Worm (Caenorhabditis elegans) whole organism, late embryonic: ENCODE measurements around the gene prp-3.

Source experiments
- ama-1 ChIP-seq: fragments of 150-350 bp; optimal IDR thresholded peaks from 2 replicates; lab custom pipeline; 2014
- ceh-9 ChIP-seq: sonication (generic microtip); optimal IDR thresholded peaks from 2 replicates; lab custom pipeline; 2016; ENCODE audit warnings: mild to moderate bottlenecking, missing genetic modification characterization, inconsistent platforms, missing compliant biosample characterization
- dmd-4 ChIP-seq: sonication (generic microtip); optimal IDR thresholded peaks from 2 replicates; lab custom pipeline; 2016; ENCODE audit warnings: borderline replicate concordance, missing genetic modification characterization, missing compliant biosample characterization
- fax-1 ChIP-seq: sonication (generic microtip); optimal IDR thresholded peaks from 2 replicates; lab custom pipeline; 2016; ENCODE audit warnings: missing genotype, missing genetic modification characterization, missing compliant biosample characterization
- hlh-15 ChIP-seq: sonication (generic microtip); optimal IDR thresholded peaks from 2 replicates; lab custom pipeline; 2016; ENCODE audit warnings: missing genetic modification characterization, missing compliant biosample characterization
- nhr-11 ChIP-seq: fragments of 150-350 bp; optimal IDR thresholded peaks from 2 replicates; lab custom pipeline; 2014; ENCODE audit warnings: missing biosample characterization, missing genetic modification characterization
- pag-3 ChIP-seq: sonication (generic microtip); optimal IDR thresholded peaks from 2 replicates; lab custom pipeline; 2016; ENCODE audit warnings: missing compliant biosample characterization, missing genetic modification characterization, borderline replicate concordance
- pat-9 ChIP-seq: fragments of 200-800 bp; sonication (Bioruptor generic); optimal IDR thresholded peaks from 2 replicates; lab custom pipeline; 2018; ENCODE audit warnings: mild to moderate bottlenecking, missing genetic modification characterization, moderate library complexity, missing compliant biosample characterization
- pqm-1 ChIP-seq: sonication (generic microtip); optimal IDR thresholded peaks from 2 replicates; lab custom pipeline; 2016; ENCODE audit warnings: missing genetic modification characterization, missing compliant biosample characterization
- tbx-2 ChIP-seq: sonication (generic microtip); optimal IDR thresholded peaks from 2 replicates; lab custom pipeline; 2016; ENCODE audit warnings: missing genetic modification characterization, missing compliant biosample characterization

ce11 chrIII:10379632-10380031, 48.1 kb downstream of the prp-3 start:
- TF ChIP-seq hlh-15 (tag; lab: Kevin White, UChicago) (no peak), ama-1 (lab: Kevin White, UChicago) (no peak), pqm-1 (no peak), pag-3 (tag; lab: Kevin White, UChicago) (no peak), fax-1 (tag; lab: Kevin White, UChicago) (no peak), tbx-2 (no peak), nhr-11 (tag; lab: Kevin White, UChicago) (no peak), pat-9 (tag; lab: Kevin White, UChicago) (no peak), ceh-9 (no peak), dmd-4 (tag; lab: Kevin White, UChicago) (no peak)
